Worm (Caenorhabditis elegans): Measurements from ENCODE around the gene Y43F8B.13.
A peak's percentile ranks its signal among the peaks of the same experiment; 100 is the strongest.

Y43F8B.13 gene

ce11 chrV:19433806-19434437 is 21.8 kb upstream of the Y43F8B.13 start, which contains the start of gene C25F9.16 (continued):
- TF ChIP-seq T26A8.4 (GFP tag; IDR thresholded peaks at IDR 0.05) (no peak), tra-1 (GFP tag; IDR thresholded peaks at IDR 0.05) (no peak), egl-43 (GFP tag; IDR thresholded peaks at IDR 0.05) (no peak), zip-11 (GFP tag; IDR thresholded peaks at IDR 0.05) (no peak), aha-1 (tag) (peak; percentile 72), Y105C5A.15 (GFP tag; IDR thresholded peaks at IDR 0.05) (no peak), Y75B8A.6 (GFP tag; IDR thresholded peaks at IDR 0.05) (no peak), ama-1 (optimal IDR thresholded peaks at IDR 0.05) (no peak), tag-97 (GFP tag; IDR thresholded peaks at IDR 0.05) (no peak), nhr-48 (tag; optimal IDR thresholded peaks at IDR 0.05) (no peak), arid-1 (GFP tag; conservative IDR thresholded peaks at IDR 0.05) (no peak), nhr-42 (GFP tag; IDR thresholded peaks at IDR 0.05) (no peak)

ce11 chrV:19436307-19436706 is 19.4 kb upstream of the Y43F8B.13 start, which contains the start of gene C25F9.14:
TSS of gene C25F9.14 (plus strand) at chrV:19436484.
- TF ChIP-seq rbr-2 (tag; optimal IDR thresholded peaks at IDR 0.05) = no peak
- TF ChIP-seq hlh-11 (tag; optimal IDR thresholded peaks at IDR 0.05) = peak; percentile 12
- no peak for TF ChIP-seq nhr-6 (tag; optimal IDR thresholded peaks at IDR 0.05)
- TF ChIP-seq lin-29 (GFP tag; IDR thresholded peaks at IDR 0.05) = no peak
- TF ChIP-seq pqm-1 (tag; optimal IDR thresholded peaks at IDR 0.05) = peak; percentile 56
- 0 out of 2 replicates have a peak, but pooled peaks have one; percentile 17 for TF ChIP-seq dmd-6 (GFP tag; IDR thresholded peaks at IDR 0.05)
- no peak for TF ChIP-seq nhr-77 (tag; optimal IDR thresholded peaks at IDR 0.05)
- peak; percentile 19 for TF ChIP-seq mxl-3 (GFP tag; optimal IDR thresholded peaks at IDR 0.05)
- no peak for TF ChIP-seq lim-7 (GFP tag; IDR thresholded peaks at IDR 0.05)
- TF ChIP-seq nhr-28 (tag; optimal IDR thresholded peaks at IDR 0.05) = peak; percentile 59
- no peak for TF ChIP-seq lsy-2 (tag; optimal IDR thresholded peaks at IDR 0.05)
- no peak for TF ChIP-seq ces-1 (GFP tag; optimal IDR thresholded peaks at IDR 0.05)
- no peak for TF ChIP-seq tra-1 (GFP tag; IDR thresholded peaks at IDR 0.05)
- no peak for TF ChIP-seq nhr-76 (tag; optimal IDR thresholded peaks at IDR 0.05)
- no peak for TF ChIP-seq daf-16 (GFP tag; optimal IDR thresholded peaks at IDR 0.05)
- peak; percentile 17 for TF ChIP-seq daf-16 (tag; optimal IDR thresholded peaks at IDR 0.05)
- no peak for TF ChIP-seq pha-4 (GFP tag; IDR thresholded peaks at IDR 0.05)
- TF ChIP-seq pha-4 (tag; optimal IDR thresholded peaks at IDR 0.05) = no peak
- peak; percentile 20 for TF ChIP-seq hlh-30 (tag; optimal IDR thresholded peaks at IDR 0.05; ENCODE audit: insufficient read depth)
- no peak for TF ChIP-seq hif-1 (tag; optimal IDR thresholded peaks at IDR 0.05)
- TF ChIP-seq D1046.2 (GFP tag; IDR thresholded peaks at IDR 0.05) = no peak

- TF ChIP-seq daf-16 (GFP tag; optimal IDR thresholded peaks at IDR 0.05) (no peak), daf-16 (tag; optimal IDR thresholded peaks at IDR 0.05) (peak; percentile 72), nhr-11 (tag; optimal IDR thresholded peaks at IDR 0.05) (no peak), lsy-2 (tag; optimal IDR thresholded peaks at IDR 0.05) (peak in 1 of 2 experiments; percentile 4), dve-1 (tag; optimal IDR thresholded peaks at IDR 0.05; ENCODE audit: insufficient read depth) (peak; percentile 27), R02D3.7 (tag; optimal IDR thresholded peaks at IDR 0.05) (no peak), nhr-28 (tag; optimal IDR thresholded peaks at IDR 0.05) (peak; percentile 34)
These were observed 12.2 kb upstream of the Y43F8B.13 start for ce11 chrV:19443599-19443998.

ce11 chrV:19445442-19445841 is 10.3 kb upstream of the Y43F8B.13 start, which contains the start of gene M04C3.1:
TSS of gene M04C3.1 (minus strand) at chrV:19445605.
- TF ChIP-seq hlh-30 (tag; optimal IDR thresholded peaks at IDR 0.05; ENCODE audit: insufficient read depth) (peak; percentile 22), nhr-10 (tag; optimal IDR thresholded peaks at IDR 0.05) (no peak), php-3 (GFP tag; IDR thresholded peaks at IDR 0.05) (peak; percentile 72), nhr-28 (tag; optimal IDR thresholded peaks at IDR 0.05) (peak; percentile 49), egl-27 (tag; optimal IDR thresholded peaks at IDR 0.05) (no peak), dve-1 (tag; optimal IDR thresholded peaks at IDR 0.05; ENCODE audit: insufficient read depth) (peak; percentile 66), dmd-6 (GFP tag; IDR thresholded peaks at IDR 0.05) (peak; percentile 27; the same call in 1 of the 2 replicates), lsy-2 (tag; optimal IDR thresholded peaks at IDR 0.05) (peak in 1 of 2 experiments; percentile 5), R02D3.7 (tag; optimal IDR thresholded peaks at IDR 0.05) (no peak), lin-13 (GFP tag; optimal IDR thresholded peaks at IDR 0.05) (no peak), daf-16 (GFP tag; optimal IDR thresholded peaks at IDR 0.05) (no peak), daf-16 (tag; optimal IDR thresholded peaks at IDR 0.05) (peak; percentile 71), pqm-1 (tag; optimal IDR thresholded peaks at IDR 0.05) (peak; percentile 79)

Measured in whole organism, L4 larva.